Fruit fly (Drosophila melanogaster) whole organism, embryonic: ENCODE data around the gene HSPBAP1.

Source experiments
- Atf-2 ChIP-seq: fragments of 200-800 bp; sonication (Bioruptor generic); optimal IDR thresholded peaks from 2 replicates; lab custom pipeline; 2016; ENCODE audit warnings: missing biosample characterization, missing genetic modification characterization
- Bteb2 ChIP-seq: fragments of 200-800 bp; sonication (Bioruptor generic); optimal IDR thresholded peaks from 2 replicates; lab custom pipeline; 2016; ENCODE audit warnings: missing biosample characterization, missing genetic modification characterization
- C15 ChIP-seq: fragments of 200-800 bp; sonication (Bioruptor generic); IDR thresholded peaks from 3 replicates; pipeline ENCODE4 v1.3.6; 2022; ENCODE audit warnings: missing biosample characterization, missing genetic modification characterization
- CG10979 ChIP-seq: fragments of 200-800 bp; sonication (Bioruptor generic); optimal IDR thresholded peaks from 2 replicates; lab custom pipeline; 2018; ENCODE audit warnings: missing biosample characterization, mild to moderate bottlenecking, missing genetic modification characterization, moderate library complexity
- CG11723 ChIP-seq: fragments of 200-800 bp; sonication (Bioruptor generic); optimal IDR thresholded peaks from 2 replicates; lab custom pipeline; 2017; ENCODE audit warnings: missing biosample characterization, mild to moderate bottlenecking, missing genetic modification characterization
- CG15269 ChIP-seq: fragments of 200-800 bp; sonication (Bioruptor generic); optimal IDR thresholded peaks from 2 replicates; lab custom pipeline; 2018; ENCODE audit warnings: missing biosample characterization, mild to moderate bottlenecking, missing genetic modification characterization, moderate library complexity
- CG1647 ChIP-seq: fragments of 200-800 bp; sonication (Bioruptor generic); optimal IDR thresholded peaks from 3 replicates; lab custom pipeline; 2016; ENCODE audit warnings: missing biosample characterization, missing genetic modification characterization
- CG17186 ChIP-seq: fragments of 200-800 bp; sonication (Bioruptor generic); optimal IDR thresholded peaks from 3 replicates; lab custom pipeline; 2017; ENCODE audit warnings: missing biosample characterization, missing genetic modification reagents, missing genetic modification characterization
- CG17385 ChIP-seq: fragments of 200-800 bp; sonication (Bioruptor generic); optimal IDR thresholded peaks from 3 replicates; lab custom pipeline; 2018; ENCODE audit warnings: missing biosample characterization, mild to moderate bottlenecking, missing genetic modification characterization
- CG17829 ChIP-seq: fragments of 200-800 bp; optimal IDR thresholded peaks from 2 replicates; lab custom pipeline; 2019; ENCODE audit warnings: missing biosample characterization, mild to moderate bottlenecking, missing genetic modification characterization, moderate library complexity
- CG18262 ChIP-seq: fragments of 200-800 bp; optimal IDR thresholded peaks from 3 replicates; lab custom pipeline; 2019; ENCODE audit warnings: missing biosample characterization, mild to moderate bottlenecking, missing genetic modification characterization, moderate library complexity
- CG18476 ChIP-seq: fragments of 200-800 bp; sonication (Bioruptor generic); optimal IDR thresholded peaks from 2 replicates; lab custom pipeline; 2016; ENCODE audit warnings: missing biosample characterization, mild to moderate bottlenecking, missing genetic modification characterization
- CG2129 ChIP-seq: fragments of 200-800 bp; sonication (Bioruptor generic); IDR thresholded peaks from 2 replicates; pipeline ENCODE4 v1.3.6; 2022; ENCODE audit warnings: missing biosample characterization, missing genetic modification characterization; ENCODE audit not compliant: partially characterized antibody
- CG2199 ChIP-seq: fragments of 200-800 bp; sonication (Bioruptor generic); IDR thresholded peaks from 3 replicates; pipeline ENCODE4 v1.3.6; 2022; ENCODE audit warnings: missing biosample characterization, missing genetic modification characterization
- CG34224 ChIP-seq: fragments of 200-800 bp; sonication (Bioruptor generic); IDR thresholded peaks from 3 replicates; pipeline ENCODE4 v1.3.6; 2022; ENCODE audit warnings: missing biosample characterization, missing genetic modification characterization; ENCODE audit not compliant: partially characterized antibody
- CG5180 ChIP-seq: fragments of 200-800 bp; sonication (Bioruptor generic); optimal IDR thresholded peaks from 3 replicates; lab custom pipeline; 2017; ENCODE audit warnings: missing biosample characterization, missing genetic modification characterization, mild to moderate bottlenecking, moderate library complexity, missing genetic modification reagents
- CG6254 ChIP-seq: fragments of 200-800 bp; sonication (Bioruptor generic); optimal IDR thresholded peaks from 3 replicates; lab custom pipeline; 2017; ENCODE audit warnings: mild to moderate bottlenecking, missing biosample characterization, missing genetic modification reagents, missing genetic modification characterization
- CG8388 ChIP-seq: fragments of 200-800 bp; sonication (Bioruptor generic); optimal IDR thresholded peaks from 2 replicates; lab custom pipeline; 2019; ENCODE audit warnings: missing biosample characterization, mild to moderate bottlenecking, missing genetic modification characterization, moderate library complexity
- CG9817 ChIP-seq: fragments of 200-800 bp; sonication (Bioruptor generic); optimal IDR thresholded peaks from 2 replicates; lab custom pipeline; 2018; ENCODE audit warnings: missing biosample characterization, mild to moderate bottlenecking, missing genetic modification characterization, moderate library complexity
- Chrac-16 ChIP-seq: fragments of 200-800 bp; sonication (Bioruptor generic); optimal IDR thresholded peaks from 3 replicates; lab custom pipeline; 2016; ENCODE audit warnings: missing biosample characterization, missing genetic modification characterization
- Deaf1 ChIP-seq: fragments of 200-800 bp; optimal IDR thresholded peaks from 3 replicates; lab custom pipeline; 2019; ENCODE audit warnings: missing biosample characterization, mild to moderate bottlenecking, missing genetic modification characterization, moderate library complexity
- Dek ChIP-seq: fragments of 200-800 bp; sonication (Bioruptor generic); optimal IDR thresholded peaks from 3 replicates; lab custom pipeline; 2019; ENCODE audit warnings: missing biosample characterization, mild to moderate bottlenecking, missing genetic modification characterization, moderate library complexity
- Doc3 ChIP-seq: fragments of 200-800 bp; sonication (Bioruptor generic); IDR thresholded peaks from 3 replicates; pipeline ENCODE4 v1.3.6; 2022; ENCODE audit warnings: missing biosample characterization, missing genetic modification characterization; ENCODE audit not compliant: partially characterized antibody
- ERR ChIP-seq: fragments of 200-800 bp; sonication (Bioruptor generic); optimal IDR thresholded peaks from 2 replicates; lab custom pipeline; 2016; ENCODE audit warnings: missing biosample characterization, missing genetic modification characterization
- HLH4C ChIP-seq: fragments of 200-800 bp; sonication (Bioruptor generic); IDR thresholded peaks from 3 replicates; pipeline ENCODE4 v1.3.6; 2022; ENCODE audit warnings: missing biosample characterization, missing genetic modification characterization; ENCODE audit not compliant: partially characterized antibody
- MESR4 ChIP-seq: fragments of 200-800 bp; sonication (Bioruptor generic); optimal IDR thresholded peaks from 2 replicates; lab custom pipeline; 2018; ENCODE audit warnings: missing biosample characterization, mild to moderate bottlenecking, missing genetic modification characterization, moderate library complexity
- Oaz ChIP-seq: fragments of 200-800 bp; sonication (Bioruptor generic); IDR thresholded peaks from 2 replicates; pipeline ENCODE4 v1.3.6; 2022; ENCODE audit warnings: missing biosample characterization, missing genetic modification characterization
- Ssrp ChIP-seq: fragments of 200-800 bp; sonication (Bioruptor generic); optimal IDR thresholded peaks from 2 replicates; lab custom pipeline; 2018; ENCODE audit warnings: missing biosample characterization, mild to moderate bottlenecking, missing genetic modification characterization, moderate library complexity
- amos ChIP-seq: fragments of 200-800 bp; sonication (Bioruptor generic); IDR thresholded peaks from 2 replicates; pipeline ENCODE4 v1.3.6; 2022; ENCODE audit warnings: missing biosample characterization, missing genetic modification characterization; ENCODE audit not compliant: partially characterized antibody
- ara ChIP-seq: fragments of 200-800 bp; sonication (Bioruptor generic); IDR thresholded peaks from 2 replicates; pipeline ENCODE4 v1.3.6; 2022; ENCODE audit warnings: missing biosample characterization, missing genetic modification characterization
- bab2 ChIP-seq: fragments of 200-800 bp; sonication (Bioruptor generic); optimal IDR thresholded peaks from 2 replicates; lab custom pipeline; 2016; ENCODE audit warnings: missing biosample characterization, missing genetic modification characterization
- cato ChIP-seq: fragments of 200-800 bp; sonication (Bioruptor generic); optimal IDR thresholded peaks from 2 replicates; lab custom pipeline; 2016; ENCODE audit warnings: missing biosample characterization, missing genetic modification characterization, borderline replicate concordance
- dimm ChIP-seq: fragments of 200-800 bp; sonication (Bioruptor generic); IDR thresholded peaks from 2 replicates; pipeline ENCODE4 v1.3.6; 2022; ENCODE audit warnings: missing biosample characterization, missing genetic modification characterization
- ems ChIP-seq: fragments of 200-800 bp; sonication (Bioruptor generic); optimal IDR thresholded peaks from 3 replicates; lab custom pipeline; 2016; ENCODE audit warnings: missing biosample characterization, missing genetic modification characterization
- en ChIP-seq: fragments of 200-800 bp; sonication (Bioruptor generic); optimal IDR thresholded peaks from 2 replicates; lab custom pipeline; 2016; ENCODE audit warnings: missing biosample characterization, missing genetic modification characterization
- fd64A ChIP-seq: fragments of 200-800 bp; sonication (Bioruptor generic); optimal IDR thresholded peaks from 3 replicates; lab custom pipeline; 2018; ENCODE audit warnings: missing biosample characterization, mild to moderate bottlenecking, missing genetic modification characterization
- gsb ChIP-seq: fragments of 200-800 bp; sonication (Bioruptor generic); IDR thresholded peaks from 2 replicates; pipeline ENCODE4 v1.3.6; 2022; ENCODE audit warnings: missing biosample characterization, missing genetic modification characterization
- kay ChIP-seq: fragments of 200-800 bp; sonication (Bioruptor generic); optimal IDR thresholded peaks from 2 replicates; lab custom pipeline; 2016; ENCODE audit warnings: missing biosample characterization, missing genetic modification characterization
- ken ChIP-seq: fragments of 200-800 bp; sonication (Bioruptor generic); IDR thresholded peaks from 3 replicates; pipeline ENCODE4 v1.3.6; 2022; ENCODE audit warnings: missing biosample characterization, missing genetic modification characterization
- mam ChIP-seq: fragments of 200-800 bp; sonication (Bioruptor generic); optimal IDR thresholded peaks from 3 replicates; lab custom pipeline; 2016; ENCODE audit warnings: missing biosample characterization, missing genetic modification characterization
- otp ChIP-seq: fragments of 200-800 bp; sonication (Bioruptor generic); IDR thresholded peaks from 3 replicates; pipeline ENCODE4, ENCODE4 v1.3.6; 2022; ENCODE audit warnings: missing biosample characterization, missing genetic modification characterization
- ro ChIP-seq: fragments of 200-800 bp; sonication (Bioruptor generic); IDR thresholded peaks from 2 replicates; pipeline ENCODE4 v1.3.6; 2022; ENCODE audit warnings: missing biosample characterization, missing genetic modification characterization
- shn ChIP-seq: fragments of 200-800 bp; sonication (Bioruptor generic); optimal IDR thresholded peaks from 3 replicates; lab custom pipeline; 2016; ENCODE audit warnings: missing biosample characterization, missing genetic modification characterization
- sisA ChIP-seq: fragments of 200-800 bp; sonication (Bioruptor generic); IDR thresholded peaks from 2 replicates; pipeline ENCODE4 v1.3.6; 2022; ENCODE audit warnings: missing biosample characterization, missing genetic modification characterization
- slp2 ChIP-seq: fragments of 200-800 bp; sonication (Bioruptor generic); optimal IDR thresholded peaks from 2 replicates; lab custom pipeline; 2016; ENCODE audit warnings: missing biosample characterization, missing genetic modification characterization
- sob ChIP-seq: fragments of 200-800 bp; sonication (Bioruptor generic); IDR thresholded peaks from 2 replicates; pipeline ENCODE4 v1.3.6; 2022; ENCODE audit warnings: missing biosample characterization, missing genetic modification characterization
- twi ChIP-seq: fragments of 200-800 bp; optimal IDR thresholded peaks from 2 replicates; lab custom pipeline; 2019; ENCODE audit warnings: missing biosample characterization, mild to moderate bottlenecking, missing genetic modification characterization, moderate library complexity
- unc-4 ChIP-seq: fragments of 200-800 bp; sonication (Bioruptor generic); IDR thresholded peaks from 2 replicates; pipeline ENCODE4 v1.3.6; 2022; ENCODE audit warnings: missing biosample characterization, missing genetic modification characterization; ENCODE audit not compliant: partially characterized antibody
- vnd ChIP-seq: fragments of 200-800 bp; sonication (Bioruptor generic); IDR thresholded peaks from 3 replicates; pipeline ENCODE4 v1.3.6; 2022; ENCODE audit warnings: missing biosample characterization, missing genetic modification characterization; ENCODE audit not compliant: partially characterized antibody

HSPBAP1 gene

DNA sequence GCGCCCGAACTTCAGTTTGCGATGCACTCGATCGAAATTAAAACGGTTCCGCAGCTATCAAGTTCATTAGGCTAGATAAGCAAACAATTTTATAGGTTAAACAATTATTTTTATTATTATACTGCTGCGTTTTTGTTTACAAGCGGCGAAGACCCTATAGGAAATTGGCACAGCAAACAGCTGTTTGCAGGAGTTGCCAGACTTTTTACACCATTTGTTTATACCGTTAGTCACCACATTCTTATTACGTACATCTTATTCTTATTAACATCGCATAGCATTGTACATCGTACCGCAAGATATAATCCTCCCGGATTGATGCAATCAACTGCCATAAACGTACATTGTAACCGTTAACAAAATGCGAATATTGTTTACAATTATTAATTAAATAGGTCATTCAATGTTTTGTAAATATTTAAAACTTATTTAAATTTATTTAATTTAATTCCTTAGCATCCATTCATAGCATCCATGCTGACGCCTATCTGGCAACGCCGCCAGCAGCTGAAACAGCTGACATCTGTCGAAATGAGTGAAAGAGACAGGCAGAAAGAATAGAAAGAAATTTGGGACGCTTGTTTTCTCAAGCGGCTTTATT is 11.6 kb downstream of the HSPBAP1 start, which contains the start of the genes CROT and CG12877 (continued):
- no peak for TF ChIP-seq amos (GFP tag; lab: Robert Waterston, UW)
- TF ChIP-seq slp2 (GFP tag; lab: Kevin White, UChicago), result no peak
- peak; percentile 31; the same call in 1 of the 2 replicates for TF ChIP-seq unc-4 (GFP tag; lab: Robert Waterston, UW)
- peak; percentile 72 for TF ChIP-seq sisA (GFP tag; lab: Robert Waterston, UW)
- TF ChIP-seq ara, result peak; percentile 55
- peak; percentile 45 for TF ChIP-seq CG17186
- TF ChIP-seq CG8388, result peak; percentile 73
- TF ChIP-seq Doc3 (GFP tag; lab: Robert Waterston, UW), result 0 out of 3 replicates have a peak, but pooled peaks have one; percentile 25
- peak; percentile 29; the same call in 1 of the 2 replicates for TF ChIP-seq dimm
- no peak for TF ChIP-seq vnd (GFP tag; lab: Robert Waterston, UW)
- TF ChIP-seq Atf-2 (GFP tag; lab: Kevin White, UChicago), result peak; percentile 7
- no peak for TF ChIP-seq gsb
- peak; percentile 2 for TF ChIP-seq bab2 (GFP tag; lab: Kevin White, UChicago)
- peak; percentile 55 for TF ChIP-seq ems (GFP tag; lab: Kevin White, UChicago)
- peak; percentile 68 for TF ChIP-seq sob (GFP tag; lab: Robert Waterston, UW)
- no peak for TF ChIP-seq HLH4C (GFP tag; lab: Robert Waterston, UW)
- peak; percentile 89 for TF ChIP-seq kay
- TF ChIP-seq ro, result no peak
- TF ChIP-seq ERR, result no peak
- TF ChIP-seq shn (GFP tag; lab: Kevin White, UChicago), result peak; percentile 39
- TF ChIP-seq CG18476 (GFP tag; lab: Kevin White, UChicago), result peak; percentile 52
- TF ChIP-seq fd64A, result peak; percentile 6
- peak; percentile 82 for TF ChIP-seq cato (GFP tag; lab: Kevin White, UChicago)
- TF ChIP-seq CG34224, result no peak
- TF ChIP-seq C15 (GFP tag; lab: Robert Waterston, UW), result no peak
- peak; percentile 68; the same call in 2 of the 3 replicates for TF ChIP-seq ken
- TF ChIP-seq CG9817 (tag; lab: Kevin White, UChicago), result peak; percentile 87
- TF ChIP-seq CG18262, result peak; percentile 99
- peak; percentile 65 for TF ChIP-seq Dek (tag; lab: Kevin White, UChicago)
- peak; percentile 81 for TF ChIP-seq twi (tag; lab: Kevin White, UChicago)
- 0 out of 3 replicates have a peak, but pooled peaks have one; percentile 53 for TF ChIP-seq otp (GFP tag; lab: Robert Waterston, UW)
- peak; percentile 77 for TF ChIP-seq Chrac-16 (GFP tag; lab: Kevin White, UChicago)
- peak; percentile 49 for TF ChIP-seq mam
- TF ChIP-seq CG15269 (tag; lab: Kevin White, UChicago), result peak; percentile 78
- no peak for TF ChIP-seq MESR4 (GFP tag; lab: Kevin White, UChicago)
- TF ChIP-seq CG2129 (GFP tag; lab: Robert Waterston, UW), result no peak
- peak; percentile 27 for TF ChIP-seq Deaf1 (tag; lab: Kevin White, UChicago)
- no peak for TF ChIP-seq CG2199 (GFP tag; lab: Robert Waterston, UW)
- TF ChIP-seq CG5180 (GFP tag; lab: Kevin White, UChicago), result no peak
- TF ChIP-seq CG17385 (GFP tag; lab: Kevin White, UChicago), result peak; percentile 65
- TF ChIP-seq en (GFP tag; lab: Kevin White, UChicago), result no peak
- peak; percentile 32 for TF ChIP-seq CG1647 (GFP tag; lab: Kevin White, UChicago)
- peak; percentile 36 for TF ChIP-seq Bteb2
- TF ChIP-seq CG10979 (tag; lab: Kevin White, UChicago), result peak; percentile 62
- no peak for TF ChIP-seq CG6254 (GFP tag; lab: Kevin White, UChicago)
- TF ChIP-seq CG11723 (GFP tag; lab: Kevin White, UChicago), result peak; percentile 53
- peak; percentile 76 for TF ChIP-seq CG17829 (tag; lab: Kevin White, UChicago)
- TF ChIP-seq Oaz (GFP tag; lab: Robert Waterston, UW), result peak; percentile 68; the same call in 1 of the 2 replicates
- peak; percentile 84 for TF ChIP-seq Ssrp (tag; lab: Kevin White, UChicago)
